Worm (Caenorhabditis elegans): ENCODE data around the gene F59A6.13.

ce11 chrII:5067927-5068326 is 45.3 kb downstream of the F59A6.13 start, which contains the start of gene C27A2.8:
- TF ChIP-seq him-1 (tag; optimal IDR thresholded peaks at IDR 0.05) (no peak), W03F9.2 (tag; optimal IDR thresholded peaks at IDR 0.05) (no peak)

Measured in whole organism, L4/young adult.